Worm (Caenorhabditis elegans) whole organism, L4 larva: Measurements from ENCODE around the gene thoc-5.
A peak's percentile ranks its signal among the peaks of the same experiment; 100 is the strongest.

Experiments
- T26A8.4 ChIP-seq: fragments of 200-800 bp; sonication (Bioruptor generic); IDR thresholded peaks from 2 replicates; pipeline ENCODE4 v1.3.6; 2022; ENCODE audit warnings: missing genetic modification characterization, missing compliant biosample characterization
- Y75B8A.6 ChIP-seq: fragments of 200-800 bp; sonication (Bioruptor generic); IDR thresholded peaks from 2 replicates; pipeline ENCODE4 v1.3.6; 2022; ENCODE audit warnings: missing genetic modification reagents, missing genetic modification characterization, missing compliant biosample characterization
- aha-1 ChIP-seq: fragments of 150-350 bp; peaks from one replicate; lab custom pipeline; 2014; ENCODE audit warnings: missing biosample characterization, missing genetic modification characterization
- aly-2 ChIP-seq: sonication (generic microtip); optimal IDR thresholded peaks from 2 replicates; lab custom pipeline; 2018; ENCODE audit warnings: missing biosample characterization, missing genetic modification characterization
- ama-1 ChIP-seq: fragments of 150-350 bp; optimal IDR thresholded peaks from 2 replicates; lab custom pipeline; 2014; ENCODE audit warnings: inconsistent platforms, mixed read lengths
- arid-1 ChIP-seq: fragments of 200-800 bp; sonication (Bioruptor generic); conservative IDR thresholded peaks from 2 replicates; pipeline ENCODE4 v1.3.6; 2022; ENCODE audit warnings: missing genetic modification reagents, missing genetic modification characterization, missing compliant biosample characterization
- ceh-82 ChIP-seq: sonication (generic microtip); optimal IDR thresholded peaks from 2 replicates; lab custom pipeline; 2017; ENCODE audit warnings: missing biosample characterization, missing genetic modification characterization
- ctbp-1 ChIP-seq: fragments of 200-800 bp; sonication (Bioruptor generic); IDR thresholded peaks from 2 replicates; pipeline ENCODE4 v1.3.6; 2022; ENCODE audit warnings: missing genetic modification reagents, missing genetic modification characterization, missing compliant biosample characterization
- daf-16 ChIP-seq, 3 experiments: sonication (generic microtip); optimal IDR thresholded peaks; 2 replicates each; lab custom pipeline; 2016 to 2017; ENCODE audit warnings: missing genetic modification characterization in 3 of 3, missing genetic modification reagents in 3 of 3, mild to moderate bottlenecking in 2 of 3, missing compliant biosample characterization in 2 of 3, missing biosample characterization in 1 of 3, moderate library complexity in 1 of 3
- daf-8 ChIP-seq: fragments of 200-800 bp; sonication (Bioruptor generic); IDR thresholded peaks from 2 replicates; pipeline ENCODE4 v1.3.6; 2022; ENCODE audit warnings: missing genetic modification characterization, missing compliant biosample characterization
- dmd-9 ChIP-seq: fragments of 200-800 bp; sonication (Bioruptor generic); IDR thresholded peaks from 2 replicates; pipeline ENCODE4 v1.3.6; 2022; ENCODE audit warnings: missing genetic modification reagents, missing genetic modification characterization, missing compliant biosample characterization
- dpl-1 ChIP-seq: fragments of 150-350 bp; optimal IDR thresholded peaks from 2 replicates; lab custom pipeline; 2014; ENCODE audit warnings: missing biosample characterization, missing genetic modification reagents, missing genetic modification characterization
- duxl-1 ChIP-seq: sonication (generic microtip); optimal IDR thresholded peaks from 2 replicates; lab custom pipeline; 2016; ENCODE audit warnings: mild to moderate bottlenecking, missing genetic modification characterization, moderate library complexity, missing compliant biosample characterization; ENCODE audit not compliant: poor library complexity
- dve-1 ChIP-seq: sonication (generic microtip); optimal IDR thresholded peaks from 2 replicates; lab custom pipeline; 2017; ENCODE audit warnings: antibody characterized with exemption, mild to moderate bottlenecking, missing genetic modification characterization, missing compliant biosample characterization; ENCODE audit not compliant: insufficient read depth
- egl-43 ChIP-seq: fragments of 200-800 bp; sonication (Bioruptor generic); IDR thresholded peaks from 2 replicates; pipeline ENCODE4 v1.3.6; 2022; ENCODE audit warnings: missing genetic modification reagents, missing genetic modification characterization, missing compliant biosample characterization
- fkh-10 ChIP-seq: fragments of 150-350 bp; optimal IDR thresholded peaks from 2 replicates; lab custom pipeline; 2014; ENCODE audit warnings: missing biosample characterization, missing genetic modification reagents, missing genetic modification characterization
- hif-1 ChIP-seq, 2 experiments: sonication (generic microtip); optimal IDR thresholded peaks; 2 replicates each; lab custom pipeline; 2016 to 2017; ENCODE audit warnings: missing compliant biosample characterization in 2 of 2, missing genetic modification characterization in 2 of 2, missing genetic modification reagents in 2 of 2, missing genotype in 2 of 2, mild to moderate bottlenecking in 1 of 2
- hlh-11 ChIP-seq: fragments of 200-800 bp; sonication (Bioruptor generic); optimal IDR thresholded peaks from 2 replicates; lab custom pipeline; 2018; ENCODE audit warnings: mild to moderate bottlenecking, missing genetic modification characterization, missing compliant biosample characterization
- hlh-30 ChIP-seq: sonication (generic microtip); optimal IDR thresholded peaks from 2 replicates; lab custom pipeline; 2017; ENCODE audit warnings: antibody characterized with exemption, mild to moderate bottlenecking, missing genetic modification characterization, missing compliant biosample characterization; ENCODE audit not compliant: insufficient read depth
- hmg-1.1 ChIP-seq: fragments of 200-800 bp; sonication (Bioruptor generic); IDR thresholded peaks from 2 replicates; pipeline ENCODE4 v1.3.6; 2022; ENCODE audit warnings: missing genetic modification reagents, missing genetic modification characterization, missing compliant biosample characterization
- jun-1 ChIP-seq: fragments of 150-350 bp; optimal IDR thresholded peaks from 2 replicates; lab custom pipeline; 2014; ENCODE audit warnings: missing biosample characterization, missing genetic modification reagents, missing genetic modification characterization
- lin-38 ChIP-seq: fragments of 200-800 bp; sonication (Bioruptor generic); IDR thresholded peaks from 2 replicates; pipeline ENCODE4 v1.3.6; 2022; ENCODE audit warnings: missing genetic modification reagents, missing genetic modification characterization, missing compliant biosample characterization
- lir-3 ChIP-seq: sonication (generic microtip); optimal IDR thresholded peaks from 2 replicates; lab custom pipeline; 2016; ENCODE audit warnings: mild to moderate bottlenecking, missing genetic modification characterization, missing compliant biosample characterization
- lsy-2 ChIP-seq, 2 experiments: fragments of 150-350 bp in 1 of 2; sonication (generic microtip) in 1 of 2; optimal IDR thresholded peaks; 2 replicates each; lab custom pipeline; 2014 to 2017; ENCODE audit warnings: missing biosample characterization in 2 of 2, missing genetic modification characterization in 2 of 2
- mdt-29 ChIP-seq: fragments of 200-800 bp; sonication (Bioruptor generic); IDR thresholded peaks from 2 replicates; pipeline ENCODE4 v1.3.6; 2022; ENCODE audit warnings: missing genetic modification reagents, missing genetic modification characterization, missing compliant biosample characterization
- mep-1 ChIP-seq: fragments of 150-350 bp; sonication (generic microtip); optimal IDR thresholded peaks from 3 replicates; lab custom pipeline; 2014; ENCODE audit warnings: missing biosample characterization, missing genetic modification characterization
- mes-2 ChIP-seq: sonication (generic microtip); optimal IDR thresholded peaks from 2 replicates; lab custom pipeline; 2016; ENCODE audit warnings: missing genotype, mild to moderate bottlenecking, missing genetic modification characterization, missing compliant biosample characterization; ENCODE audit not compliant: poor library complexity, severe bottlenecking
- nhr-41 ChIP-seq: fragments of 200-800 bp; sonication (Bioruptor generic); IDR thresholded peaks from 2 replicates; pipeline ENCODE4 v1.3.6; 2022; ENCODE audit warnings: missing genetic modification reagents, missing genetic modification characterization, missing compliant biosample characterization
- pha-4 ChIP-seq, 2 experiments: fragments of 150-350 bp in 1 of 2; fragments of 200-800 bp in 1 of 2; sonication (Bioruptor generic) in 1 of 2; IDR thresholded peaks in 1 of 2; optimal IDR thresholded peaks in 1 of 2; 2 replicates each; pipeline versions ENCODE4 v1.3.6 to Lab custom; 2014 to 2022; ENCODE audit warnings: missing genetic modification characterization in 2 of 2, missing genetic modification reagents in 2 of 2, missing biosample characterization in 1 of 2, missing compliant biosample characterization in 1 of 2
- rbr-2 ChIP-seq: sonication (generic microtip); optimal IDR thresholded peaks from 2 replicates; lab custom pipeline; 2016; ENCODE audit warnings: missing genotype, missing genetic modification characterization, missing compliant biosample characterization
- sdz-12 ChIP-seq: fragments of 200-800 bp; sonication (Bioruptor generic); optimal IDR thresholded peaks from 2 replicates; lab custom pipeline; 2018; ENCODE audit warnings: mild to moderate bottlenecking, missing genetic modification characterization, missing compliant biosample characterization
- set-16 ChIP-seq: fragments of 200-800 bp; sonication (Bioruptor generic); IDR thresholded peaks from 2 replicates; pipeline ENCODE4 v1.3.6; 2022; ENCODE audit warnings: missing genetic modification reagents, missing genetic modification characterization, missing compliant biosample characterization
- snpc-1.2 ChIP-seq: fragments of 200-800 bp; sonication (Bioruptor generic); IDR thresholded peaks from 2 replicates; pipeline ENCODE4 v1.3.6; 2022; ENCODE audit warnings: missing genetic modification reagents, missing genetic modification characterization, missing compliant biosample characterization
- snpc-4 ChIP-seq: fragments of 150-350 bp; optimal IDR thresholded peaks from 2 replicates; lab custom pipeline; 2014; ENCODE audit warnings: missing biosample characterization, missing genetic modification characterization
- spr-1 ChIP-seq: sonication (generic microtip); optimal IDR thresholded peaks from 2 replicates; lab custom pipeline; 2016; ENCODE audit warnings: mild to moderate bottlenecking, missing genetic modification characterization, missing compliant biosample characterization
- tra-1 ChIP-seq: fragments of 200-800 bp; sonication (Bioruptor generic); IDR thresholded peaks from 2 replicates; pipeline ENCODE4 v1.3.6; 2022; ENCODE audit warnings: missing genetic modification reagents, missing genetic modification characterization, missing compliant biosample characterization
- unc-62 ChIP-seq, 3 experiments: fragments of 150-350 bp in 1 of 3; sonication (generic microtip); optimal IDR thresholded peaks in 2 of 3; peaks in 1 of 3; 1 replicate in 1 of 3; 2 replicates in 2 of 3; lab custom pipeline; 2014 to 2017; ENCODE audit warnings: missing biosample characterization in 3 of 3, missing genetic modification characterization in 3 of 3, missing genetic modification reagents in 3 of 3, missing genotype in 1 of 3
- vab-7 ChIP-seq: fragments of 200-800 bp; sonication (Bioruptor generic); IDR thresholded peaks from 2 replicates; pipeline ENCODE4 v1.3.6; 2022; ENCODE audit warnings: missing genetic modification reagents, missing genetic modification characterization, missing compliant biosample characterization
- ztf-11 ChIP-seq: fragments of 150-350 bp; optimal IDR thresholded peaks from 2 replicates; lab custom pipeline; 2014; ENCODE audit warnings: missing biosample characterization, missing genetic modification characterization

thoc-5 gene

ce11 chrIII:5321661-5322060 lies 27.5 kb downstream of the thoc-5 start, which contains the start of gene F52C9.3:
Gene F52C9.3 (plus strand): TSS chrIII:5321885.
- no peak for TF ChIP-seq sdz-12 (GFP tag; lab: Kevin White, UChicago)
- no peak for TF ChIP-seq hlh-30 (tag; lab: Kevin White, UChicago)
- TF ChIP-seq T26A8.4 (GFP tag; lab: Robert Waterston, UW) = 0 out of 2 replicates have a peak, but pooled peaks have one; percentile 39
- no peak for TF ChIP-seq ctbp-1
- no peak for TF ChIP-seq daf-16 (GFP tag; optimal IDR thresholded peaks at IDR 0.05; lab: Kevin White, UChicago)
- TF ChIP-seq daf-16 (tag; optimal IDR thresholded peaks at IDR 0.05; lab: Kevin White, UChicago) = peak; percentile 23
- TF ChIP-seq egl-43 (GFP tag; lab: Robert Waterston, UW) = no peak
- TF ChIP-seq aly-2 = no peak
- no peak for TF ChIP-seq dmd-9 (GFP tag; lab: Robert Waterston, UW)
- TF ChIP-seq nhr-41 (GFP tag; lab: Robert Waterston, UW) = no peak
- TF ChIP-seq lin-38 (GFP tag; lab: Robert Waterston, UW) = no peak
- TF ChIP-seq Y75B8A.6 (GFP tag; lab: Robert Waterston, UW) = no peak
- no peak for TF ChIP-seq vab-7 (GFP tag; lab: Robert Waterston, UW)
- peak; percentile 1 for TF ChIP-seq mes-2 (tag; lab: Kevin White, UChicago)
- peak in 1 of 2 experiments; percentile 42 for TF ChIP-seq unc-62 (GFP tag; optimal IDR thresholded peaks at IDR 0.05 in 1 of 2; lab: Kevin White, UChicago)
- TF ChIP-seq unc-62 (tag; optimal IDR thresholded peaks at IDR 0.05; lab: Kevin White, UChicago) = no peak
- TF ChIP-seq aha-1 (tag; lab: Kevin White, UChicago) = peak; percentile 80
- no peak for TF ChIP-seq snpc-4 (tag; lab: Kevin White, UChicago)
- peak; percentile 82 for TF ChIP-seq ama-1 (lab: Kevin White, UChicago)
- TF ChIP-seq snpc-1.2 = no peak
- no peak for TF ChIP-seq tra-1 (GFP tag; lab: Robert Waterston, UW)
- no peak for TF ChIP-seq jun-1 (tag; lab: Kevin White, UChicago)
- TF ChIP-seq ztf-11 (tag; lab: Kevin White, UChicago) = no peak

ce11 chrIII:5318610-5319009 lies 30.6 kb downstream of the thoc-5 start:
- TF ChIP-seq hlh-30 (tag; lab: Kevin White, UChicago) (peak; percentile 46), ceh-82 (tag; lab: Kevin White, UChicago) (no peak), dve-1 (tag; lab: Kevin White, UChicago) (peak; percentile 42), daf-16 (GFP tag; optimal IDR thresholded peaks at IDR 0.05; lab: Kevin White, UChicago) (no peak), daf-16 (tag; optimal IDR thresholded peaks at IDR 0.05; lab: Kevin White, UChicago) (peak; percentile 43)

- TF ChIP-seq duxl-1 (tag; lab: Kevin White, UChicago) (no peak), arid-1 (GFP tag; lab: Robert Waterston, UW) (0 out of 2 replicates have a peak, but pooled peaks have one; percentile 12)
Observed at ce11 chrIII:5310940-5311339, 38.3 kb downstream of the thoc-5 start, which contains the start of gene pqe-1. Gene pqe-1 (plus strand): TSS chrIII:5311240.

DNA sequence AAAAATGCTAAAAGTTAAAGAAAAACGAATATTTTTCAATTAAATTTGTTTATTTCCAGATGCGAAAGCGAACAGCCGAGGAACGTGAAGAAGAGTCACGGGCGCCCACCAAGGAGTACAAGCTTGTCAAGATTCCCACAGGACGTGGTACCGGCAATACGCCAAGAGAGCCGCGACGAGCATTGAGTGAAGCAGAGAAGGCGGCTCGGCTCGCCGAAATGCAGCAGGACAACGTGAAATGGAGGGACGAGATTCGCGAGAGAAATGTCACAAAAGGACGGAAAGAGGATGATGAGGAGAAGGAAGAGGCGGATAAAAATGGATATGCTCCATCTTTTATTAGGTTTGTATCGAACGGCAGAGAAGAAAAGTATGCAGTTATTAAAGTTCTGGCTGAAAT lies 38.8 kb downstream of the thoc-5 start:
- TF ChIP-seq set-16 (peak; percentile 57), egl-43 (GFP tag; lab: Robert Waterston, UW) (no peak), pha-4 (GFP tag; IDR thresholded peaks at IDR 0.05; lab: Robert Waterston, UW) (0 out of 2 replicates have a peak, but pooled peaks have one; percentile 17), pha-4 (tag; optimal IDR thresholded peaks at IDR 0.05; lab: Kevin White, UChicago) (no peak)

ce11 chrIII:5308278-5308677 lies 40.9 kb downstream of the thoc-5 start, which contains the start of gene mog-3:
Gene mog-3 (plus strand): TSS chrIII:5308596.
- TF ChIP-seq lsy-2 (tag; optimal IDR thresholded peaks at IDR 0.05; lab: Kevin White, UChicago) (peak in 1 of 2 experiments; percentile 74), aha-1 (tag; lab: Kevin White, UChicago) (peak; percentile 47), ama-1 (lab: Kevin White, UChicago) (peak; percentile 65), hlh-30 (tag; lab: Kevin White, UChicago) (peak; percentile 52), fkh-10 (GFP tag; lab: Kevin White, UChicago) (peak; percentile 22), hlh-11 (peak; percentile 16), T26A8.4 (GFP tag; lab: Robert Waterston, UW) (peak; percentile 23; the same call in 1 of the 2 replicates), lin-38 (GFP tag; lab: Robert Waterston, UW) (peak; percentile 65), rbr-2 (tag; lab: Kevin White, UChicago) (peak; percentile 10), mdt-29 (GFP tag; lab: Robert Waterston, UW) (0 out of 2 replicates have a peak, but pooled peaks have one; percentile 12), hmg-1.1 (0 out of 2 replicates have a peak, but pooled peaks have one; percentile 32), daf-8 (no peak), ztf-11 (tag; lab: Kevin White, UChicago) (no peak), dpl-1 (GFP tag; lab: Kevin White, UChicago) (peak; percentile 91), lir-3 (no peak), daf-16 (GFP tag; optimal IDR thresholded peaks at IDR 0.05; lab: Kevin White, UChicago) (no peak), daf-16 (tag; optimal IDR thresholded peaks at IDR 0.05; lab: Kevin White, UChicago) (peak; percentile 30), hif-1 (tag; optimal IDR thresholded peaks at IDR 0.05; lab: Kevin White, UChicago) (peak in 1 of 2 experiments; percentile 87), spr-1 (no peak), mep-1 (tag; lab: Kevin White, UChicago) (peak; percentile 41)
